Worm (Caenorhabditis elegans) whole organism, L4 larva: ENCODE measurements around the gene ser-4.
A peak's percentile ranks its signal among the peaks of the same experiment; 100 is the strongest.

Experiments
- aha-1 ChIP-seq: fragments of 150-350 bp; peaks from one replicate; lab custom pipeline; 2014; ENCODE audit warnings: missing biosample characterization, missing genetic modification characterization
- lsy-2 ChIP-seq, 2 experiments: fragments of 150-350 bp in 1 of 2; sonication (generic microtip) in 1 of 2; optimal IDR thresholded peaks; 2 replicates each; lab custom pipeline; 2014 to 2017; ENCODE audit warnings: missing biosample characterization in 2 of 2, missing genetic modification characterization in 2 of 2
- nhr-6 ChIP-seq: fragments of 150-350 bp; optimal IDR thresholded peaks from 2 replicates; lab custom pipeline; 2014; ENCODE audit warnings: missing biosample characterization, missing genetic modification characterization
- php-3 ChIP-seq: fragments of 200-800 bp; sonication (Bioruptor generic); IDR thresholded peaks from 2 replicates; pipeline ENCODE4 v1.3.6; 2022; ENCODE audit warnings: missing genetic modification reagents, missing genetic modification characterization, missing compliant biosample characterization
- zfp-2 ChIP-seq: sonication (generic microtip); optimal IDR thresholded peaks from 2 replicates; lab custom pipeline; 2016; ENCODE audit warnings: mild to moderate bottlenecking, missing genetic modification characterization, missing compliant biosample characterization

ser-4 gene

DNA sequence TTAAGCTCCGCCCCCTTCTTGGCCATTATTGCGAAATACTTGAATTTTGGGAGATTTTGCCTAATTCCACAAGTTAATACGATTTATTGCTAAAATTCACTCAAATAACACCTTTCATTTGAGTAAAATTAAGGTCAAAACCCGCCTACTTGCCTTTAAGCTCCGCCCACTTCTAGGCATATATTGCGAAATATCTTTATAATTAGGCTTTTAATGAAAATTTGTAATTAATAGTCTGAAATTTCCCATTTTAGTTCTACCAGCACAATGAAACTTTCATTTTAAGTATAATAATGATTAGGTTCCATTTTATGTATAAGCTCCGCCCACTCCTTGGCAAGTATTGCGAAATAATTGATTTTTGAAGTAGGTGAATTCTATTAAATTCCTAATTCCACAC lies 58.1 kb downstream of the ser-4 start:
- TF ChIP-seq lsy-2 (tag; optimal IDR thresholded peaks at IDR 0.05; lab: Kevin White, UChicago) (no peak), nhr-6 (no peak)
- TF ChIP-seq, all 104 proteins: peak for 0

DNA sequence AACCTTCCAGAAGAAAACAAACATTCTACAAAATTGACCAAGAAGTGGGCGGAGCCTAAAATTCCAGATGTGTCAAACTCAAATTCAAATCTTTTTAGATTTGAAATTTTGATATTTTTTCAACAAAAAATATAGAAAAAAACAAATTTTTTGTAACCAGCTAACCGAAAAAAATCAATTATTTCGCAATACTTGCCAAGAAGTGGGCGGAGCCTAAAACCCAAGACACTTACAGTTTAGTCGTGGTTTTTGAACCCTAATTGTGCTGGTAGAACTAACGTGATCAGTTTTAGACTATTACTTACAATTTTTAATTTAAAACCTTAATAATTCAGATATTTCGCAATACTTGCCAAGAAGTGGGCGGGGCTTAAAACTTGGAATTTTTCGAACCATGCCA lies 59.6 kb downstream of the ser-4 start:
- TF ChIP-seq aha-1 (tag; lab: Kevin White, UChicago) (peak; percentile 18), php-3 (GFP tag; lab: Robert Waterston, UW) (no peak), zfp-2 (tag; lab: Kevin White, UChicago) (no peak)
